Fruit fly (Drosophila melanogaster): ENCODE measurements around the gene CG34295.
"Not testable (repeated sequence)": the region's sequence is repeated elsewhere in the genome, so short reads cannot be mapped to it uniquely, and the experiment has no call there.

CG34295 gene

dm6 chr3R:28789317-28789716 lies at the start of gene CG34295:
CG34295 (plus strand) TSS chr3R:28789617.
- TF ChIP-seq Myc (optimal IDR thresholded peaks at IDR 0.05) (no peak), psq (optimal IDR thresholded peaks at IDR 0.05) (no peak)

DNA sequence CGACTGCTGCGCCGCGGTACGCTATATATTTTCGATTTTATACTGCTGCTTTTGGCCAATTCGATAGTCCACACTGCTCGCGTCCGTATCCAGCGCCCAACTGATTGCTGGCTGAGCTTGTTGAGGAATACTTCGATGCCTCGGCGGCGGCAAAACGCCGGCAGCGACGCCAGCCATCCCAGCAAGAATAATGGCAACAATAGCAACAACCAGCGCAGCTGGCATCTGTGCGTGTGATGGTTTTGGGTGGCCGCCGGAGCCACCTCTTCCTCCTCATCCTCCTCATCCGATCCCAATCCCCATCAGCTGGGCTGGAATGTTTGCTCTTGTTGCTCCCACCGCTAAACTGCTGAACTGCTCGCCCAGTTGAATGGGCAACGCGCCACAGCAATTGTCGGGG lies 44.7 kb upstream of the CG34295 start, which contains the start of gene AstA-R2:
AstA-R2 (minus strand) TSS at position 101 of the 400 bp plus-strand sequence.
- no peak for TF ChIP-seq psq (optimal IDR thresholded peaks at IDR 0.05)
- TF ChIP-seq ttk (optimal IDR thresholded peaks at IDR 0.05) = no peak
- no peak for TF ChIP-seq Sin3A (optimal IDR thresholded peaks at IDR 0.05)
- no peak for TF ChIP-seq h (optimal IDR thresholded peaks at IDR 0.05)
- TF ChIP-seq insv (optimal IDR thresholded peaks at IDR 0.05) = no peak
- TF ChIP-seq Myc (optimal IDR thresholded peaks at IDR 0.05) = no peak

DNA sequence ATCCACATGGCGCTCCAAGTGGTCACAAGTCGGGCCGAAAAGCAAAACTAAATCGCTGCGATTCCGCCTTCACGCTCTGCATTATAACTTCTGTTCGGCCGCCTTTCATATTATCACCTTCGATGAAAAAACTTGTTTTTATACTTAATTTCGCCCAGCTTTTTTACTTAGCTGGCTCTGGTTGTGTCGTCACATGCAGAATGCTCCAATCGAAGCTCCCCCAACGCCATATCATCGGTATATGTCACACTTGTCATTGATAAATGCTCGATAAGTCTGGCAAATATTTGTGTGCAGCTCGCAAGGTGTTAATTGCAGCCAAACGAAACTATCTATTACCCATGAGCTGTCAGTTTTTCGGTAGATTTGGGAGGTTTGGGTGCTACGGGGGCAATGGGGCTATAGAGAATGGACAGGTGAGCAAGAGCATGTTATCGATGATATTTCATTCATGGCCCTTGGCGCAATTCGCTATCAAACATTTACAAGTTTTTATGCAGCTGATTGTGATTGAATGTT lies 37.7 kb upstream of the CG34295 start, which contains the start of gene CG10000:
CG10000 (minus strand) TSS at position 51 of the 519 bp plus-strand sequence.
- TF ChIP-seq ttk (optimal IDR thresholded peaks at IDR 0.05) (no peak), h (optimal IDR thresholded peaks at IDR 0.05) (no peak), insv (optimal IDR thresholded peaks at IDR 0.05) (no peak), Sin3A (optimal IDR thresholded peaks at IDR 0.05) (no peak), Myc (optimal IDR thresholded peaks at IDR 0.05) (no peak), psq (optimal IDR thresholded peaks at IDR 0.05) (no peak)

- TF ChIP-seq Sin3A (optimal IDR thresholded peaks at IDR 0.05) = no peak
- TF ChIP-seq insv (optimal IDR thresholded peaks at IDR 0.05) = no peak
- no peak for TF ChIP-seq h (optimal IDR thresholded peaks at IDR 0.05)
- TF ChIP-seq psq (optimal IDR thresholded peaks at IDR 0.05) = no peak
- no peak for TF ChIP-seq ttk (optimal IDR thresholded peaks at IDR 0.05)
- no peak for TF ChIP-seq Myc (optimal IDR thresholded peaks at IDR 0.05)
These were observed 32.5 kb upstream of the CG34295 start, which contains the start of gene CG9997 for dm6 chr3R:28756879-28757278. CG9997 (minus strand) TSS chr3R:28756979.

dm6 chr3R:28758134-28758533 lies 31.3 kb upstream of the CG34295 start, which contains the start of gene aqrs:
aqrs (minus strand) TSS chr3R:28758234.
- not testable (repeated sequence) for TF ChIP-seq ttk, Sin3A, h (optimal IDR thresholded peaks at IDR 0.05)

DNA sequence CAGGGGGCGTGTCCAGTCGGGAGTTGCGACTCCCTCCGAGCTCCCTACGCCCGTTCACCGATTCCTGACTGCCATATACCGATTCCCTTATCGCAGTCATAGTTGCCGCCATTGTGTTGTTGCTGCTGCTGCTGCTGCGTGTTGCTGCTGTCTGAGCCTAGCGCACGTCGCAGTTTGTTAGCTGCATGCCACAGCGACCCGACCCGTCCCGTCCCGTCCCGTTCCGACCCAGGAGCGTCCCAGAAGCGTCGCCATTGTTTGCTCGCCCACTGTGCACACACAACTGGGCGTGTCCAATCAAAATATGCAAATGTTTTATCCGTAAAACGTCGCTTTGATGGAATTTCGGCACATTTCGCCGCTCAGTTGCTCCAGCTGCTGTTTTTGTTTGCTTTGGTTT lies 13.7 kb upstream of the CG34295 start:
- TF ChIP-seq Myc (optimal IDR thresholded peaks at IDR 0.05) (no peak), h (optimal IDR thresholded peaks at IDR 0.05) (no peak), ttk (optimal IDR thresholded peaks at IDR 0.05) (no peak), insv (optimal IDR thresholded peaks at IDR 0.05) (no peak), Sin3A (optimal IDR thresholded peaks at IDR 0.05) (no peak), psq (optimal IDR thresholded peaks at IDR 0.05) (no peak)

DNA sequence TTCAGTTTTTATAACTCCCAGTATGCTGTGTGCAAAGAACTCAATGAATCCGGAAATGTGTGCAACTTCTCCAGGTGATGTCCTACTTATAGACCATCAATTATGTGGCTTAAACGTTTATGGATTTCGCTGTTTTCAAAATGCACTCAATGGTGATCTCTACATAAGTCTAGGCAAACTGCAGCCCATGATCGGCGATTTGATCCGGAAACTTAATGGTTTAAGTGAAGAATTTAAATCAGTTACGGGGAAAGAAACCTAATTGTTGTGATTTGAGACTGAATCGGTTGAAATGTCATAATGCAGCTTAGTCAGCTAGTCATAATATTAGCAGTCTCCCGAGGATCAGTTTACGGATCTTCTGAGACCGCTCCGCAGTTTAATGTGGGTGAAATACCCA lies 805 bp downstream of the CG34295 start, which contains the start of gene intr:
intr (plus strand) TSS at position 301 of the 400 bp plus-strand sequence.
- no peak for TF ChIP-seq psq (optimal IDR thresholded peaks at IDR 0.05)

- no peak for TF ChIP-seq psq (optimal IDR thresholded peaks at IDR 0.05)
- no peak for TF ChIP-seq ttk (optimal IDR thresholded peaks at IDR 0.05)
- no peak for TF ChIP-seq Myc (optimal IDR thresholded peaks at IDR 0.05)
- TF ChIP-seq insv (optimal IDR thresholded peaks at IDR 0.05) = no peak
These were observed 15.7 kb downstream of the CG34295 start for dm6 chr3R:28805164-28805563.

- TF ChIP-seq ttk (optimal IDR thresholded peaks at IDR 0.05) (no peak), Sin3A (optimal IDR thresholded peaks at IDR 0.05) (no peak), insv (optimal IDR thresholded peaks at IDR 0.05) (no peak), psq (optimal IDR thresholded peaks at IDR 0.05) (no peak), Myc (optimal IDR thresholded peaks at IDR 0.05) (no peak), h (optimal IDR thresholded peaks at IDR 0.05) (no peak)
These were observed 17.0 kb downstream of the CG34295 start, which contains the start of gene CheB98a for dm6 chr3R:28806402-28806801. CheB98a (plus strand) TSS chr3R:28806702.

DNA sequence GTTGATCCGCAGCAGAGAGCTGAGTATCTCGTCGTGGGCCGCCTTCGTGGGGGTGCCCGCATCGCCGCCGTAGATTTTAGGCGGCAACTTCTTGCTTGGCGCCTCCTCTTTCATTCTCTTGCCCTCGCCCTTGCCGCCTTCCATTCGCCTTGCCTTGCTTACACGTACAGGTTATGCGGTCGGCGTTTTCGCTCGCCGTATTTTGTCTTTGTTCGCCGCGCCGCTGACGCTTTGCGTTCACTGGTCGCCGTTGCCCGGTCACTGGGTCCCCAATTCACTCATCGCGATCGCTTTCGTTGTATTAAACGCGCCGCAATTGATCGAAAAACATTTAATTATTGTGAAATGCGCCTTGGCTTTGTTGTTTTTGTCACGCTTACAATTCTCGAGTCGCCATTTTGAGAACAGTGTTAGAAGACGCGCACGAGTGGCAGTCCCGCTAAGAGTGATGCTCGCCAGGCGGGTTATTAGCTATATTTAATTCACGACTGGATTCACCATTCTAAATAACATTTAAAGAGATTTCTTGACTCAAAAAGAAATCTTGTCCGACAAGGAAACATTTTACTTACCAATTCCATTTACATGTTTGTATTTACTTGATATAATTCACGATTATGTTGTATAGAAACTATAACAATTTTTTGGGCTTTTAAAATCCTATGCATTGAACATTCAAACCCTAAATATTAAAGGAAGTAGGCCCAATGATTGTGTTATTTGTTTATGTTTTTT lies 21.7 kb downstream of the CG34295 start, which contains the start of gene wdn:
wdn (minus strand) TSS at position 396 of the 735 bp plus-strand sequence.
- no peak for TF ChIP-seq ttk (optimal IDR thresholded peaks at IDR 0.05)
- no peak for TF ChIP-seq Myc (optimal IDR thresholded peaks at IDR 0.05)
- TF ChIP-seq psq (optimal IDR thresholded peaks at IDR 0.05) = no peak
- TF ChIP-seq h (optimal IDR thresholded peaks at IDR 0.05) = no peak
- TF ChIP-seq insv (optimal IDR thresholded peaks at IDR 0.05) = no peak
- TF ChIP-seq Sin3A (optimal IDR thresholded peaks at IDR 0.05) = no peak

DNA sequence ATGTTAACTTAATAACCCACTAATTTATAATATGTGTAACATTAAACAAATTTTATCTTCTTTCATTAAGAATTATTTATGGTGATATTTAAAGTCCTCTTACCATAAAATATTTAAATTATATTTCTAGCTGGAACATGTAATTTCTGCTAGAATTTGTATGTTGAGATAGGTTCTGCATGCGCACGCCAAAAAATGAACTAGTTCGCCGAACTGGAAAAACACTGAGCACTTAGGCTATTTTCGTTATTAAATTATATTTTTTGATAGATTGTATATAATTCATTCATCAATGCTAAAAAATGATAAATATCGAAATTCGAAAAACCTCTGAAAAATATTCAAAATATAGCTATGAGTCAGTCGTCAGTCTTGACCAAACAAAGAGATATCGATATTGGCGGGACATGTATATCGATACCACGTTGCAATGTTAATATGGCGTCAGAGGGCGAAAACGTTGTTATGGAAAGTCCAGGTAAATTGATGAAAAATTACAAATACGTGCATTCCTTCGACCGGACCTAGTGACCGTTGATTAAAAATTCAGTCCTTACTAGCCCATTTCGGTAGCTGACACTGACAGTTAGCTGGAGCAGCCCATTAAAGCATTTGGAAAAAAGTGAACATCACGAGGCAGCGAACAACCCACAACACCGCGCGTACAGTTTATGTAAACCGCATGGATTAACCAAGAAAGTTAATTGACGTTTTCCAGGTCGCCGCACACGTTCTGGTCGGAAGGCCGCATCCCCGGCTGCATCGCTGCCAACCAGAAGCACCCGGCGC lies 22.5 kb downstream of the CG34295 start, which contains the start of gene Prp39:
Prp39 (plus strand) TSS at position 426 of the 789 bp plus-strand sequence.
- TF ChIP-seq psq (optimal IDR thresholded peaks at IDR 0.05) (no peak), Sin3A (optimal IDR thresholded peaks at IDR 0.05) (no peak), Myc (optimal IDR thresholded peaks at IDR 0.05) (no peak), ttk (optimal IDR thresholded peaks at IDR 0.05) (no peak), h (optimal IDR thresholded peaks at IDR 0.05) (no peak), insv (optimal IDR thresholded peaks at IDR 0.05) (no peak)
